Worm (Caenorhabditis elegans) whole organism, midembryonic: ENCODE data around the gene ZK353.2.

Experiments
- T22C8.4 ChIP-seq: fragments of 200-800 bp; sonication (Bioruptor generic); IDR thresholded peaks from 2 replicates; pipeline ENCODE4 v1.3.6; 2022; ENCODE audit warnings: missing genetic modification characterization, missing compliant biosample characterization
- cog-1 ChIP-seq: sonication (generic microtip); optimal IDR thresholded peaks from 2 replicates; lab custom pipeline; 2016; ENCODE audit warnings: missing genetic modification characterization, missing compliant biosample characterization
- flt-1 ChIP-seq: fragments of 200-800 bp; sonication (Bioruptor generic); IDR thresholded peaks from 2 replicates; pipeline ENCODE4 v1.3.6; 2022; ENCODE audit warnings: missing genetic modification characterization, missing compliant biosample characterization
- klf-2 ChIP-seq: fragments of 200-800 bp; sonication (Bioruptor generic); conservative IDR thresholded peaks from 2 replicates; pipeline ENCODE4 v1.3.6; 2022; ENCODE audit warnings: missing genetic modification reagents, missing genetic modification characterization, missing compliant biosample characterization
- med-1 ChIP-seq: sonication (generic microtip); optimal IDR thresholded peaks from 2 replicates; lab custom pipeline; 2017; ENCODE audit warnings: missing genetic modification characterization, mild to moderate bottlenecking, missing compliant biosample characterization, antibody characterized with exemption, missing genetic modification reagents; ENCODE audit not compliant: insufficient read depth
- ref-1 ChIP-seq: fragments of 200-800 bp; sonication (Bioruptor generic); conservative IDR thresholded peaks from 2 replicates; pipeline ENCODE4 v1.3.6; 2022; ENCODE audit warnings: missing genetic modification reagents, missing genetic modification characterization, missing compliant biosample characterization
- tab-1 ChIP-seq: fragments of 200-800 bp; sonication (Bioruptor generic); IDR thresholded peaks from 2 replicates; pipeline ENCODE4 v1.3.6; 2022; ENCODE audit warnings: missing genetic modification characterization, missing compliant biosample characterization
- ztf-23 ChIP-seq: fragments of 200-800 bp; sonication (Bioruptor generic); IDR thresholded peaks from 2 replicates; pipeline ENCODE4 v1.3.6; 2022; ENCODE audit warnings: missing genetic modification reagents, missing genetic modification characterization, missing compliant biosample characterization
- ztf-29 ChIP-seq: fragments of 200-800 bp; sonication (Bioruptor generic); IDR thresholded peaks from 2 replicates; pipeline ENCODE4 v1.3.6; 2022; ENCODE audit warnings: missing genetic modification reagents, missing genetic modification characterization, missing compliant biosample characterization

ZK353.2 gene

ce11 chrIII:8417192-8417967 lies 18.9 kb downstream of the ZK353.2 start:
- TF ChIP-seq klf-2 (GFP tag; lab: Robert Waterston, UW) (no peak), T22C8.4 (GFP tag; lab: Robert Waterston, UW) (peak; percentile 64; the same call in 1 of the 2 replicates), flt-1 (GFP tag; lab: Robert Waterston, UW) (0 out of 2 replicates have a peak, but pooled peaks have one; percentile 38), cog-1 (tag; lab: Kevin White, UChicago) (peak; percentile 95), ztf-23 (GFP tag; lab: Robert Waterston, UW) (peak; percentile 43; the same call in 1 of the 2 replicates)

ce11 chrIII:8417968-8418267 lies 19.4 kb downstream of the ZK353.2 start, which contains the start of gene sor-1:
sor-1 (plus strand) TSS chrIII:8418168.
- TF ChIP-seq ref-1 (GFP tag; lab: Robert Waterston, UW) = no peak
- TF ChIP-seq ztf-29 = no peak
- peak; percentile 62; the same call in 1 of the 2 replicates for TF ChIP-seq T22C8.4 (GFP tag; lab: Robert Waterston, UW)

DNA sequence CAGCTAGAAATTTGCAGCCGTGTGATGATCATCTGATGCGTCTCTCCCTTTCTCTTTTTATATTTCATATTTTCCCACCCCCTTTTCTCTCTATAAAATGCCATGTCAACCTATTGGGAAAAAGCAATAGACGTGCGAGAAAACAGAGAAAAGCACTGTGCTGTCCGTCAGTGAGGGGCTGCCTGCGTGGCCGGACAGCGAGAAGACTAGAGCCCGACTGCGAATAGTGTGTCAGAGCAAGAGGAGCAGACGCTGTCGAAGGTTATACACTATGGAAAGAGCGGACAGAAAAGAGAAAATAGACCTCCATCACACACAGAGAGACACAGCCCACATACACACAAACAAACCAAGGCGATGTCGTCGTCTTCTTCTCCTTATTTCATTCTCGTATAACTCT lies 26.6 kb downstream of the ZK353.2 start:
- no peak for TF ChIP-seq T22C8.4 (GFP tag; lab: Robert Waterston, UW)
- TF ChIP-seq med-1 = no peak
- peak; percentile 59; the same call in 1 of the 2 replicates for TF ChIP-seq ztf-29
- peak; percentile 40; the same call in 1 of the 2 replicates for TF ChIP-seq ztf-23 (GFP tag; lab: Robert Waterston, UW)
- peak; percentile 62 for TF ChIP-seq cog-1 (tag; lab: Kevin White, UChicago)
- TF ChIP-seq flt-1 (GFP tag; lab: Robert Waterston, UW) = no peak

DNA sequence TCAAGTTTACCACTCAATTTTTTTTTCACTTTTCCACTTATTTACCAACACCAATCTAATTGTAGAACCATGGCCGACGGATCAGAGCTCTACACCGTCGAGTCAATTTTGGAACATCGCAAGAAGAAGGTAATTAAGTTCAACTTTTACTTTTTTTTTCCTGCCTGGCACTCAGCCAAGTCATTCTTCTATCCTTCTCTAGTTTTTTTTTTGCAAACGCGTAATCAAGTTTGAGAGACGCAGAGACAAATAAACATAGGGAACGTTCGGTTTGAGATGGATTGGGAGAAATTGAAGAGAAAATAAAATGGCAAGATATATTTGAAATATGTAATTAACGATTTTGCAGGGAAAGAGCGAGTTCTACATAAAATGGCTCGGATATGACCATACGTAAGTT lies 27.8 kb downstream of the ZK353.2 start, which contains the start of gene cec-1:
cec-1 (plus strand) TSS at position 63 of the 400 bp plus-strand sequence.
- TF ChIP-seq flt-1 (GFP tag; lab: Robert Waterston, UW) (no peak), ztf-29 (no peak), ref-1 (GFP tag; lab: Robert Waterston, UW) (no peak), ztf-23 (GFP tag; lab: Robert Waterston, UW) (no peak), T22C8.4 (GFP tag; lab: Robert Waterston, UW) (no peak), med-1 (no peak), klf-2 (GFP tag; lab: Robert Waterston, UW) (no peak)

ce11 chrIII:8429035-8429434 lies 30.5 kb downstream of the ZK353.2 start, which contains the start of gene ZK1236.1:
ZK1236.1 (plus strand) TSS chrIII:8429297.
- TF ChIP-seq T22C8.4 (GFP tag; lab: Robert Waterston, UW) (no peak), ztf-29 (no peak), flt-1 (GFP tag; lab: Robert Waterston, UW) (no peak), med-1 (no peak), ztf-23 (GFP tag; lab: Robert Waterston, UW) (no peak), tab-1 (GFP tag; lab: Robert Waterston, UW) (no peak), ref-1 (GFP tag; lab: Robert Waterston, UW) (no peak), klf-2 (GFP tag; lab: Robert Waterston, UW) (no peak), cog-1 (tag; lab: Kevin White, UChicago) (no peak)

DNA sequence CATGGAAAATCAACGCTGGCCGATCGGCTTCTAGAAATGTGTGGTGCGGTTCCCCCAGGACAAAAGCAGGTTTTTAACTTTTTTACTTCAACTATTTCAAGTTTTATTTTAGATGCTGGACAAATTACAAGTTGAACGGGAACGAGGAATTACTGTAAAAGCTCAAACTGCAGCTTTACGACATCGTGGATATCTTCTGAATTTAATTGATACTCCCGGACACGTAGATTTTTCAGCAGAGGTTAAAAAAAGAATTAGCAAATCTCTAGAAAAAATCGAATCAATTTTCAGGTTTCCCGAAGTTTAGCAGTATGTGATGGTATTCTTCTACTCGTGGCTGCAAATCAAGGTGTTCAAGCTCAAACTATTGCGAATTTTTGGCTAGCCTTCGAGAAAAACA lies 31.0 kb downstream of the ZK353.2 start:
- TF ChIP-seq ref-1 (GFP tag; lab: Robert Waterston, UW) (no peak), cog-1 (tag; lab: Kevin White, UChicago) (no peak), klf-2 (GFP tag; lab: Robert Waterston, UW) (no peak), T22C8.4 (GFP tag; lab: Robert Waterston, UW) (no peak), ztf-29 (no peak), flt-1 (GFP tag; lab: Robert Waterston, UW) (no peak), ztf-23 (GFP tag; lab: Robert Waterston, UW) (no peak), tab-1 (GFP tag; lab: Robert Waterston, UW) (no peak), med-1 (no peak)

DNA sequence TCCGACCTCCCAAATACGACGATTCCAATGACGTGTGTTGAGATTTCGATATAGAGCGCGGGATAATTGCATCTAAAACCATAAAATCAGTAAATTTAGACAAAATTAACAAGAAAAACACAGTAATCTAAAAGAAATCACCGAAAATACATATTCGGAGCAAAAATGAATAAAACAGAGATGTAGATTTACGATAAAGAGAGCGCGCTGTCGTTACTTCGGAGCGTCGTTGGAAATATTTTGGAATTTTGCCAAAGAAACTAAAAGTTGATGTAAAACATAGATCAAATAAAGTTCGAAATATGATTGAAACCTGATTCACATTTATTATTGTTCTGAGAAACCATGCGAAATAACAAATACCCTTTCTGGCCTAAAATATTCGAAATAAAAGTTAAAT lies 33.6 kb downstream of the ZK353.2 start, which contains the start of gene ZK1236.5:
ZK1236.5 (minus strand) TSS at position 72 of the 400 bp plus-strand sequence.
- TF ChIP-seq ztf-23 (GFP tag; lab: Robert Waterston, UW) (no peak), T22C8.4 (GFP tag; lab: Robert Waterston, UW) (no peak), tab-1 (GFP tag; lab: Robert Waterston, UW) (no peak)

- TF ChIP-seq T22C8.4 (GFP tag; lab: Robert Waterston, UW) (no peak), ztf-23 (GFP tag; lab: Robert Waterston, UW) (no peak), cog-1 (tag; lab: Kevin White, UChicago) (no peak), ref-1 (GFP tag; lab: Robert Waterston, UW) (no peak), med-1 (no peak), tab-1 (GFP tag; lab: Robert Waterston, UW) (no peak), klf-2 (GFP tag; lab: Robert Waterston, UW) (no peak), ztf-29 (no peak)
Observed at ce11 chrIII:8435074-8435473, 36.6 kb downstream of the ZK353.2 start, which contains the start of gene ZK1236.9. ZK1236.9 (minus strand) TSS chrIII:8435174.

DNA sequence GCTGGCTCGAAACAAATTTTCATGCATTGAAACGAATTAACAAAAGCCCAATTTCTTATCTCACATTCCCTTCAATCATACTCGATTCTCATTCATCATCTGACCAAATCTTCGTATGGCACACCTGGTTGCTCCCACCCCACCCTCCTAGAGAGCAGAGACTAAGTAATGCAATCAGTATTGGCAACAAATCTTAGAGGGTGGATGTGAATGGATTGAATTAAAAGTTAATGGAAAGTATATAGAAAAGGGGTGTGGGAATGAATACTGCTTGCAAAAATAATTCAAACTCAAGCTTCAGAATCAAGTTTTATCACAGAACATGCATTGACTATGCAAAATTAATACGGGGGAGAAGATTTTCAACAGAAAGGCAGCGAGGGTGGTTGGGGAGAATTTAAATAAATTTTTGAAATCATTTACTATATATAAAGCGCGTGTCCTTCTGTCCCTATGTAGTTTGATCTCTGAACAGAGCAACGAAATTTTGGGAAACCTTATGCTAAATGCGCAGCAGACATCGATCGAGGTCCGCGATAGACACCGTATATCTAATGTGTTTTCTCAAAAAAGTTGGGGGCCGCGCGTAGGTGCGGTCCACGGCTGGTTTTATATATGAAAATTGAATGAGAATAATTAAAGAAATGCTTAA lies 39.4 kb downstream of the ZK353.2 start:
- no peak for TF ChIP-seq cog-1 (tag; lab: Kevin White, UChicago)
- TF ChIP-seq med-1 = no peak
- no peak for TF ChIP-seq klf-2 (GFP tag; lab: Robert Waterston, UW)
- TF ChIP-seq ztf-29 = no peak
- TF ChIP-seq ref-1 (GFP tag; lab: Robert Waterston, UW) = no peak
- TF ChIP-seq ztf-23 (GFP tag; lab: Robert Waterston, UW) = no peak
- TF ChIP-seq tab-1 (GFP tag; lab: Robert Waterston, UW) = no peak
- no peak for TF ChIP-seq T22C8.4 (GFP tag; lab: Robert Waterston, UW)
- no peak for TF ChIP-seq flt-1 (GFP tag; lab: Robert Waterston, UW)
